Fruit fly (Drosophila melanogaster) whole organism, embryonic: Measurements from ENCODE around the gene VhaM9.7-c.

Source experiments
- Aef1 ChIP-seq: fragments of 200-800 bp; sonication (Bioruptor generic); IDR thresholded peaks from 3 replicates; pipeline ENCODE4 v1.3.6; 2022; ENCODE audit warnings: missing biosample characterization, missing genetic modification characterization
- Atf-2 ChIP-seq: fragments of 200-800 bp; sonication (Bioruptor generic); optimal IDR thresholded peaks from 2 replicates; lab custom pipeline; 2016; ENCODE audit warnings: missing biosample characterization, missing genetic modification characterization
- Blimp-1 ChIP-seq: fragments of 200-800 bp; sonication (Bioruptor generic); optimal IDR thresholded peaks from 3 replicates; lab custom pipeline; 2018; ENCODE audit warnings: missing biosample characterization, missing genetic modification characterization, mild to moderate bottlenecking, moderate library complexity, missing genetic modification reagents
- CG11093 ChIP-seq: fragments of 200-800 bp; sonication (Bioruptor generic); IDR thresholded peaks from 3 replicates; pipeline ENCODE4 v1.3.6; 2022; ENCODE audit warnings: missing biosample characterization, missing genetic modification characterization
- CG12104 ChIP-seq: fragments of 200-800 bp; sonication (Bioruptor generic); optimal IDR thresholded peaks from 3 replicates; lab custom pipeline; 2016; ENCODE audit warnings: missing biosample characterization, missing genetic modification characterization
- CG12391 ChIP-seq: fragments of 200-800 bp; sonication (Bioruptor generic); optimal IDR thresholded peaks from 3 replicates; lab custom pipeline; 2018; ENCODE audit warnings: missing biosample characterization, mild to moderate bottlenecking, missing genetic modification characterization, moderate library complexity
- CG12942 ChIP-seq: fragments of 200-800 bp; sonication (Bioruptor generic); optimal IDR thresholded peaks from 3 replicates; lab custom pipeline; 2016; ENCODE audit warnings: missing biosample characterization, missing genetic modification characterization
- CG14441 ChIP-seq: fragments of 200-800 bp; sonication (Bioruptor generic); IDR thresholded peaks from 2 replicates; pipeline ENCODE4 v1.3.6; 2022; ENCODE audit warnings: missing biosample characterization, missing genetic modification characterization
- CG14710 ChIP-seq: fragments of 200-800 bp; sonication (Bioruptor generic); optimal IDR thresholded peaks from 3 replicates; lab custom pipeline; 2019; ENCODE audit warnings: missing biosample characterization, mild to moderate bottlenecking, missing genetic modification characterization, moderate library complexity
- CG1602 ChIP-seq: fragments of 200-800 bp; sonication (Bioruptor generic); optimal IDR thresholded peaks from 3 replicates; lab custom pipeline; 2016; ENCODE audit warnings: missing biosample characterization, missing genetic modification characterization
- CG16779 ChIP-seq: fragments of 200-800 bp; sonication (Bioruptor generic); IDR thresholded peaks from 2 replicates; pipeline ENCODE4 v1.3.6; 2022; ENCODE audit warnings: missing biosample characterization, missing genetic modification characterization
- CG16815 ChIP-seq: fragments of 200-800 bp; sonication (Bioruptor generic); optimal IDR thresholded peaks from 3 replicates; lab custom pipeline; 2017; ENCODE audit warnings: missing biosample characterization, mild to moderate bottlenecking, missing genetic modification characterization
- CG18619 ChIP-seq: fragments of 200-800 bp; sonication (Bioruptor generic); optimal IDR thresholded peaks from 3 replicates; lab custom pipeline; 2017; ENCODE audit warnings: missing biosample characterization, mild to moderate bottlenecking, missing genetic modification characterization
- CG32767 ChIP-seq: fragments of 200-800 bp; sonication (Bioruptor generic); IDR thresholded peaks from 2 replicates; pipeline ENCODE4 v1.3.6; 2022; ENCODE audit warnings: missing biosample characterization, missing genetic modification characterization
- CG4707 ChIP-seq: fragments of 200-800 bp; sonication (Bioruptor generic); optimal IDR thresholded peaks from 2 replicates; lab custom pipeline; 2018; ENCODE audit warnings: missing biosample characterization, mild to moderate bottlenecking, missing genetic modification characterization, moderate library complexity
- CTCF ChIP-seq: fragments of 200-800 bp; sonication (Bioruptor generic); optimal IDR thresholded peaks from 2 replicates; lab custom pipeline; 2017; ENCODE audit warnings: missing biosample characterization, mild to moderate bottlenecking, missing genetic modification characterization, moderate library complexity
- D19B ChIP-seq: fragments of 200-800 bp; sonication (Bioruptor generic); optimal IDR thresholded peaks from 2 replicates; lab custom pipeline; 2017; ENCODE audit warnings: missing biosample characterization, mild to moderate bottlenecking, missing genetic modification characterization
- Dfd ChIP-seq, 2 experiments: fragments of >200 bp; optimal IDR thresholded peaks; 2 replicates each; lab custom pipeline; 2017; ENCODE audit warnings: missing biosample characterization in 2 of 2, missing genetic modification characterization in 2 of 2
- Dll ChIP-seq: fragments of 200-800 bp; sonication (Bioruptor generic); IDR thresholded peaks from 4 replicates; pipeline ENCODE4 v1.3.6; 2022; ENCODE audit warnings: missing biosample characterization, missing genetic modification characterization; ENCODE audit not compliant: partially characterized antibody
- Elba2 ChIP-seq: fragments of 200-800 bp; sonication (Bioruptor generic); optimal IDR thresholded peaks from 3 replicates; lab custom pipeline; 2016; ENCODE audit warnings: missing biosample characterization, missing genetic modification characterization
- Gug ChIP-seq: fragments of 200-800 bp; sonication (Bioruptor generic); IDR thresholded peaks from 4 replicates; pipeline ENCODE4 v1.3.6; 2022; ENCODE audit warnings: missing biosample characterization, missing genetic modification characterization
- H2.0 ChIP-seq: fragments of 200-800 bp; sonication (Bioruptor generic); IDR thresholded peaks from 2 replicates; pipeline ENCODE4 v1.3.6; 2022; ENCODE audit warnings: missing biosample characterization, missing genetic modification characterization
- HLH4C ChIP-seq: fragments of 200-800 bp; sonication (Bioruptor generic); IDR thresholded peaks from 3 replicates; pipeline ENCODE4 v1.3.6; 2022; ENCODE audit warnings: missing biosample characterization, missing genetic modification characterization; ENCODE audit not compliant: partially characterized antibody
- Hsf ChIP-seq: fragments of 200-800 bp; sonication (Bioruptor generic); optimal IDR thresholded peaks from 3 replicates; lab custom pipeline; 2016; ENCODE audit warnings: missing biosample characterization, missing genetic modification characterization
- Max ChIP-seq: fragments of 200-800 bp; sonication (Bioruptor generic); optimal IDR thresholded peaks from 2 replicates; lab custom pipeline; 2016; ENCODE audit warnings: missing biosample characterization, mild to moderate bottlenecking, missing genetic modification characterization
- NK7.1 ChIP-seq: fragments of 200-800 bp; sonication (Bioruptor generic); optimal IDR thresholded peaks from 3 replicates; lab custom pipeline; 2016; ENCODE audit warnings: missing biosample characterization, missing genetic modification characterization
- Rfx ChIP-seq: fragments of 200-800 bp; sonication (Bioruptor generic); IDR thresholded peaks from 2 replicates; pipeline ENCODE4 v1.3.6; 2022; ENCODE audit warnings: missing biosample characterization, missing genetic modification characterization
- Sin3A ChIP-seq: fragments of >200 bp; optimal IDR thresholded peaks from 2 replicates; lab custom pipeline; 2018
- Xrp1 ChIP-seq: fragments of 200-800 bp; sonication (Bioruptor generic); IDR thresholded peaks from 2 replicates; pipeline ENCODE4 v1.3.6; 2022; ENCODE audit warnings: missing biosample characterization, missing genetic modification characterization
- ap ChIP-seq: fragments of 200-800 bp; sonication (Bioruptor generic); IDR thresholded peaks from 2 replicates; pipeline ENCODE4 v1.3.6; 2022; ENCODE audit warnings: missing biosample characterization, missing genetic modification characterization
- bcd ChIP-seq: fragments of 200-800 bp; sonication (Bioruptor generic); optimal IDR thresholded peaks from 2 replicates; lab custom pipeline; 2017; ENCODE audit warnings: missing biosample characterization, mild to moderate bottlenecking, missing genetic modification characterization
- bsh ChIP-seq, 2 experiments: fragments of 200-800 bp; sonication (Bioruptor generic); optimal IDR thresholded peaks; 2 replicates each; lab custom pipeline; 2017 to 2018; ENCODE audit warnings: mild to moderate bottlenecking in 2 of 2, missing biosample characterization in 2 of 2, missing genetic modification characterization in 2 of 2, moderate library complexity in 1 of 2
- btn ChIP-seq: fragments of 200-800 bp; sonication (Bioruptor generic); optimal IDR thresholded peaks from 2 replicates; lab custom pipeline; 2016; ENCODE audit warnings: missing biosample characterization, missing genetic modification characterization
- chinmo ChIP-seq: fragments of 200-800 bp; sonication (Bioruptor generic); IDR thresholded peaks from 4 replicates; pipeline ENCODE4 v1.3.6; 2022; ENCODE audit warnings: missing biosample characterization, missing genetic modification characterization; ENCODE audit not compliant: partially characterized antibody
- ci ChIP-seq: fragments of 200-800 bp; sonication (Bioruptor generic); IDR thresholded peaks from 3 replicates; pipeline ENCODE4 v1.3.6; 2022; ENCODE audit warnings: missing biosample characterization, missing genetic modification characterization
- croc ChIP-seq: fragments of 200-800 bp; sonication (Bioruptor generic); conservative IDR thresholded peaks from 3 replicates; pipeline ENCODE4 v1.3.6; 2022; ENCODE audit warnings: missing biosample characterization, missing genetic modification characterization
- fru ChIP-seq: fragments of >200 bp; optimal IDR thresholded peaks from 2 replicates; lab custom pipeline; 2017
- gcm ChIP-seq: fragments of 200-800 bp; sonication (Bioruptor generic); optimal IDR thresholded peaks from 2 replicates; lab custom pipeline; 2019; ENCODE audit warnings: missing biosample characterization, mild to moderate bottlenecking, missing genetic modification characterization, moderate library complexity
- gsb ChIP-seq: fragments of 200-800 bp; sonication (Bioruptor generic); IDR thresholded peaks from 2 replicates; pipeline ENCODE4 v1.3.6; 2022; ENCODE audit warnings: missing biosample characterization, missing genetic modification characterization
- jigr1 ChIP-seq: fragments of 200-800 bp; sonication (Bioruptor generic); IDR thresholded peaks from 3 replicates; pipeline ENCODE4 v1.3.6; 2022; ENCODE audit warnings: missing biosample characterization, missing genetic modification characterization
- lmd ChIP-seq: fragments of 200-800 bp; sonication (Bioruptor generic); IDR thresholded peaks from 2 replicates; pipeline ENCODE4 v1.3.6; 2022; ENCODE audit warnings: missing biosample characterization, missing genetic modification characterization
- mam ChIP-seq: fragments of 200-800 bp; sonication (Bioruptor generic); optimal IDR thresholded peaks from 3 replicates; lab custom pipeline; 2016; ENCODE audit warnings: missing biosample characterization, missing genetic modification characterization
- nerfin-2 ChIP-seq: fragments of 200-800 bp; sonication (Bioruptor generic); IDR thresholded peaks from 2 replicates; pipeline ENCODE4 v1.3.6; 2022; ENCODE audit warnings: missing biosample characterization, missing genetic modification characterization; ENCODE audit not compliant: partially characterized antibody
- nom ChIP-seq: fragments of 200-800 bp; sonication (Bioruptor generic); optimal IDR thresholded peaks from 2 replicates; lab custom pipeline; 2017; ENCODE audit warnings: missing biosample characterization, missing genetic modification characterization, mild to moderate bottlenecking, moderate library complexity, missing genetic modification reagents
- otp ChIP-seq: fragments of 200-800 bp; sonication (Bioruptor generic); IDR thresholded peaks from 3 replicates; pipeline ENCODE4, ENCODE4 v1.3.6; 2022; ENCODE audit warnings: missing biosample characterization, missing genetic modification characterization
- phol ChIP-seq: fragments of 200-800 bp; sonication (Bioruptor generic); optimal IDR thresholded peaks from 3 replicates; lab custom pipeline; 2018; ENCODE audit warnings: missing biosample characterization, mild to moderate bottlenecking, missing genetic modification characterization, moderate library complexity
- pita ChIP-seq: fragments of 200-800 bp; sonication (Bioruptor generic); optimal IDR thresholded peaks from 2 replicates; lab custom pipeline; 2017; ENCODE audit warnings: missing biosample characterization, mild to moderate bottlenecking, missing genetic modification characterization
- seq ChIP-seq: fragments of 200-800 bp; sonication (Bioruptor generic); IDR thresholded peaks from 2 replicates; pipeline ENCODE4 v1.3.6; 2022; ENCODE audit warnings: missing biosample characterization, missing genetic modification characterization
- ssp ChIP-seq: fragments of 200-800 bp; sonication (Bioruptor generic); IDR thresholded peaks from 2 replicates; pipeline ENCODE4 v1.3.6; 2022; ENCODE audit warnings: missing biosample characterization, missing genetic modification characterization
- tgo ChIP-seq: fragments of 200-800 bp; sonication (Bioruptor generic); IDR thresholded peaks from 3 replicates; pipeline ENCODE4 v1.3.6; 2022; ENCODE audit warnings: missing biosample characterization, missing genetic modification characterization
- tna ChIP-seq: fragments of 200-800 bp; sonication (Bioruptor generic); IDR thresholded peaks from 2 replicates; pipeline ENCODE4 v1.3.6; 2022; ENCODE audit warnings: missing biosample characterization, missing genetic modification characterization; ENCODE audit not compliant: partially characterized antibody

VhaM9.7-c gene

dm6 chr3L:4138804-4139521, 47.7 kb downstream of the VhaM9.7-c start, which contains the start of the genes Rop and Ras64B (continued):
- TF ChIP-seq CG16779 = no peak
- TF ChIP-seq CG18619 (GFP tag; lab: Kevin White, UChicago) = no peak
- TF ChIP-seq Aef1 = no peak
- TF ChIP-seq CTCF = peak; percentile 29
- TF ChIP-seq ap (GFP tag; lab: Robert Waterston, UW) = no peak
- no peak for TF ChIP-seq CG11093 (GFP tag; lab: Robert Waterston, UW)
- no peak for TF ChIP-seq CG12104 (GFP tag; lab: Kevin White, UChicago)
- TF ChIP-seq Hsf (GFP tag; lab: Kevin White, UChicago) = no peak
- TF ChIP-seq bsh (GFP tag; optimal IDR thresholded peaks at IDR 0.05; lab: Kevin White, UChicago) = no peak
- TF ChIP-seq CG12942 (GFP tag; lab: Kevin White, UChicago) = no peak
- peak; percentile 81 for TF ChIP-seq CG14710 (tag; lab: Kevin White, UChicago)
- TF ChIP-seq gsb = no peak
- TF ChIP-seq Dll (GFP tag; lab: Robert Waterston, UW) = peak; percentile 81
- TF ChIP-seq CG12391 = peak; percentile 52
- peak; percentile 91 for TF ChIP-seq Sin3A (lab: Kevin White, UChicago)
- TF ChIP-seq bcd (GFP tag; lab: Kevin White, UChicago) = no peak
- no peak for TF ChIP-seq fru (lab: Kevin White, UChicago)
- TF ChIP-seq croc = no peak
- 0 out of 4 replicates have a peak, but pooled peaks have one; percentile 63 for TF ChIP-seq chinmo (GFP tag; lab: Robert Waterston, UW)
- no peak for TF ChIP-seq Elba2 (GFP tag; lab: Kevin White, UChicago)
- TF ChIP-seq btn (GFP tag; lab: Kevin White, UChicago) = no peak
- TF ChIP-seq HLH4C = peak; percentile 68
- TF ChIP-seq ssp (GFP tag; lab: Robert Waterston, UW) = no peak
- no peak for TF ChIP-seq Atf-2
- no peak for TF ChIP-seq D19B (GFP tag; lab: Kevin White, UChicago)
- peak; percentile 52; the same call in 1 of the 3 replicates for TF ChIP-seq ci
- TF ChIP-seq Dfd (GFP tag; optimal IDR thresholded peaks at IDR 0.05; lab: Kevin White, UChicago) = no peak
- TF ChIP-seq Blimp-1 = no peak
- no peak for TF ChIP-seq jigr1
- no peak for TF ChIP-seq seq (GFP tag; lab: Robert Waterston, UW)
- peak; percentile 20 for TF ChIP-seq NK7.1 (GFP tag; lab: Kevin White, UChicago)
- no peak for TF ChIP-seq mam
- peak; percentile 71 for TF ChIP-seq pita (GFP tag; lab: Kevin White, UChicago)
- no peak for TF ChIP-seq CG4707 (GFP tag; lab: Kevin White, UChicago)
- peak; percentile 65 for TF ChIP-seq tna (GFP tag; lab: Robert Waterston, UW)
- no peak for TF ChIP-seq CG1602 (GFP tag; lab: Kevin White, UChicago)
- no peak for TF ChIP-seq Rfx
- peak; percentile 50 for TF ChIP-seq nerfin-2 (GFP tag; lab: Robert Waterston, UW)
- TF ChIP-seq Gug = no peak
- TF ChIP-seq CG32767 = peak; percentile 56; the same call in 1 of the 2 replicates
- TF ChIP-seq lmd (GFP tag; lab: Robert Waterston, UW) = no peak
- TF ChIP-seq CG16815 (GFP tag; lab: Kevin White, UChicago) = no peak
- peak; percentile 17 for TF ChIP-seq Max (GFP tag; lab: Kevin White, UChicago)
- TF ChIP-seq phol (tag; lab: Kevin White, UChicago) = peak; percentile 62
- no peak for TF ChIP-seq nom (GFP tag; lab: Kevin White, UChicago)
- TF ChIP-seq CG14441 = no peak
- TF ChIP-seq H2.0 (GFP tag; lab: Robert Waterston, UW) = no peak
- TF ChIP-seq gcm = peak; percentile 36
- no peak for TF ChIP-seq tgo (GFP tag; lab: Robert Waterston, UW)
- TF ChIP-seq Xrp1 = no peak
- 0 out of 3 replicates have a peak, but pooled peaks have one; percentile 10 for TF ChIP-seq otp (GFP tag; lab: Robert Waterston, UW)
